Worm (Caenorhabditis elegans): ENCODE measurements around the gene che-12.

The che-12 gene

DNA sequence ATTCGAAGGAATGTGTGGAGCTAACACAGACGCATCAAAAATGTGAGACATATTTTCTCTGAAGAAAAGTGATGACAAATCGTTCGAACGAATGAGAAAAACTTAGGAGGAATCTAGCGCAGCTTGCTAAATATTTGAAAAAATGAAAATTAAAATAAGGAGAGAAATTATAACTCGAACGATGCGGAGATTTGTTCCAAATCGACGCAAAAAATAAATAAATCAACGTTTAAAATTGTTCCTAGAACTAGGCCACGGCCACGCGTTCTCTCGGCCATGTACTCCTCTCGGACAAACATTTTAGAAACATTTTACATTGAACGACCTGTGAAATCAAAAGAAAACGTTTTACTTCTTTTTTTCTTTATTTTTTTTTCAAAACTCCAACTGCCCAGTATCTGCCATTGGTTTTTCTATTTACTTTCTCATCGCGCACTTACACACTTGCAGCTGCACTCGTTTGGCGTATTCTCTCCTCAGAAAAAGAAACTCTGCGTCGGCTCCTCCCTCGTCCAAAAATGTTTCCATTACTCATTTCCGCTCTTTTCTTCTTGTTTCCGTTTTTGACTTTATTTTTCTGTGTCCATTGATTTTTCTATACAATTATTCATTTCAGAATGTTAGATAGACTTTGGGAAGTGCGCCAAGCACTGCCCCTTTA, 13.0 kb upstream of the che-12 start, which contains the start of the genes gna-1 and B0024.13:
gna-1 (minus strand) TSS at position 51 of the 661 bp plus-strand sequence.
B0024.13 (plus strand) TSS at position 611 of the 661 bp plus-strand sequence.
- TF ChIP-seq lin-39 (tag; optimal IDR thresholded peaks at IDR 0.05) (peak; percentile 56), mdl-1 (tag; optimal IDR thresholded peaks at IDR 0.05) (no peak), lin-15B (tag; optimal IDR thresholded peaks at IDR 0.05) (peak; percentile 68), nhr-12 (tag; optimal IDR thresholded peaks at IDR 0.05) (no peak), fkh-10 (GFP tag; optimal IDR thresholded peaks at IDR 0.05) (no peak), tbx-2 (tag; optimal IDR thresholded peaks at IDR 0.05) (no peak), lsy-12 (tag; optimal IDR thresholded peaks at IDR 0.05) (peak; percentile 10), jun-1 (tag; optimal IDR thresholded peaks at IDR 0.05) (no peak), fkh-2 (tag; optimal IDR thresholded peaks at IDR 0.05) (no peak), nhr-23 (tag; optimal IDR thresholded peaks at IDR 0.05) (peak; percentile 79), eor-1 (tag; optimal IDR thresholded peaks at IDR 0.05) (no peak), ceh-82 (tag; optimal IDR thresholded peaks at IDR 0.05) (no peak), nhr-25 (tag; optimal IDR thresholded peaks at IDR 0.05) (no peak), nhr-43 (tag; optimal IDR thresholded peaks at IDR 0.05; ENCODE audit: poor library complexity, severe bottlenecking) (peak; percentile 78), pha-4 (tag; optimal IDR thresholded peaks at IDR 0.05) (peak; percentile 72), hmg-11 (tag; optimal IDR thresholded peaks at IDR 0.05) (peak; percentile 17), nhr-28 (tag; optimal IDR thresholded peaks at IDR 0.05) (no peak), ztf-11 (tag; optimal IDR thresholded peaks at IDR 0.05) (no peak), elt-2 (tag; optimal IDR thresholded peaks at IDR 0.05) (peak; percentile 1), sea-2 (GFP tag; optimal IDR thresholded peaks at IDR 0.05) (no peak), mml-1 (tag; optimal IDR thresholded peaks at IDR 0.05) (no peak), skn-1 (tag; optimal IDR thresholded peaks at IDR 0.05) (no peak), zag-1 (tag; optimal IDR thresholded peaks at IDR 0.05) (no peak)

DNA sequence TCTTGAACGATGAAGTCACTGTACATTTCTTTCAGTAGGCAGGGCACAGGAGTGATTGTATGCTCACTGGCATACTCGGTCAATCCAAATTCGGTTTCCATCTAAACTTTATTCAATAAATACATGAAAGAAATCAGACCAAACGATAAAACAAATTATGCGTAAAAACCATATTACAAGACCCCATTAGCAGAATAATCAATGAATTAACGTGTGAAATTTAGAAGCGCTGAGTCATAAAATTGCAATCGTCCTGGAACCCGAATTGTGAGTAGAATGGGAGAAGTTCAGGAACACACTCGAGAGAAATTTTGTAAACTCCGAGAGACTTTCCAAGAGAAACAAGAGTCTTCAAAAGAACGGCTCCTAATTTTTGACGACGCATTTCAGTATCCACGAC, 12.3 kb upstream of the che-12 start, which contains the start of gene B0024.11:
B0024.11 (minus strand) TSS at position 101 of the 400 bp plus-strand sequence.
- TF ChIP-seq nhr-12 (tag; optimal IDR thresholded peaks at IDR 0.05), result no peak
- TF ChIP-seq fkh-10 (GFP tag; optimal IDR thresholded peaks at IDR 0.05), result no peak
- TF ChIP-seq nhr-76 (tag; optimal IDR thresholded peaks at IDR 0.05), result no peak
- no peak for TF ChIP-seq ceh-28 (tag; optimal IDR thresholded peaks at IDR 0.05)
- TF ChIP-seq skn-1 (tag; optimal IDR thresholded peaks at IDR 0.05), result no peak
- no peak for TF ChIP-seq elt-3 (tag; optimal IDR thresholded peaks at IDR 0.05)
- no peak for TF ChIP-seq eor-1 (tag; optimal IDR thresholded peaks at IDR 0.05)
- TF ChIP-seq ama-1 (optimal IDR thresholded peaks at IDR 0.05), result no peak
- TF ChIP-seq nfya-1 (tag; optimal IDR thresholded peaks at IDR 0.05; ENCODE audit: insufficient read depth), result no peak
- no peak for TF ChIP-seq ztf-11 (tag; optimal IDR thresholded peaks at IDR 0.05)
- TF ChIP-seq aly-2 (tag; optimal IDR thresholded peaks at IDR 0.05), result no peak
- TF ChIP-seq lsy-12 (tag; optimal IDR thresholded peaks at IDR 0.05), result no peak

DNA sequence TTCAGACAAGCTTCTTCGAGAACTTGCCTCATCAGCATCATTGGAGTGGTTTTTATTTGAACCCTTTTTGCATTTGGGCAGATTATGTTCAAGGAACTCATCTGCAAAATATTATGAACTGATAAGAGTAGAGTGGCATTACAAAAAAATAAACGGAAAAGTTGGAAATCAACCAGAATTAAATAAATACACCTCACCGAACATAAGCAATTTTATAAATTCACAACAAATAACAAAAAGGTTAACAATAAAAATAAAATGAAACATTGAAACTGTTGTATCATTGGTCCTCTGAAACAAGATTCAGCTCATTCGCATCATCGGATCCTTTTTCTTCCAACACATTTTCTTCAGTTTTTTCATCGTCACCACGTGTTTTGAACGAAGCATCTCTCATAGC, 10.1 kb upstream of the che-12 start, which contains the start of gene asps-1:
asps-1 (minus strand) TSS at position 101 of the 400 bp plus-strand sequence.
- TF ChIP-seq lin-39 (tag; optimal IDR thresholded peaks at IDR 0.05) (no peak), elt-1 (tag; optimal IDR thresholded peaks at IDR 0.05) (no peak), ceh-82 (tag; optimal IDR thresholded peaks at IDR 0.05) (no peak), ztf-4 (tag; optimal IDR thresholded peaks at IDR 0.05) (no peak), mml-1 (tag; optimal IDR thresholded peaks at IDR 0.05) (no peak), nhr-11 (tag; optimal IDR thresholded peaks at IDR 0.05) (no peak), lsy-12 (tag; optimal IDR thresholded peaks at IDR 0.05) (no peak), egl-5 (tag; optimal IDR thresholded peaks at IDR 0.05) (no peak), ceh-9 (tag; optimal IDR thresholded peaks at IDR 0.05) (no peak)

DNA sequence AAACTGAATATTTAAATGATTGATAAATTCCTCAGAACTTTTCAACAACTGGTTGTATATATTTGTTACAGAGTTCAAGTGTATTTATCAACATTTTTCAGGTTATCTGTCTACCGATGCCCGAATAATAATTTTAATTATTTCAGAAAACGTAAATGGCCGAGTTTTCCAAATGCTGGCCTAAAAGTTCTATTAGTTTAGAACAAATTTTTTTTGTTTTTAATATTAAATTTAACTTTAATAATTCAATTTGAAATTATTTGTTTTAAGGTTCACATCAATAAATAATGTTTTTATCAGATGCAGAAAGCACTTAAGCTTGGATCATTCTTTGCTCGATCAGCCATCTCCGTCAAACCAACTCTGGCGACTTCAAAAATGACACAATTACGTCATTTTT, 7.2 kb upstream of the che-12 start, which contains the start of gene trx-2:
trx-2 (plus strand) TSS at position 301 of the 400 bp plus-strand sequence.
- no peak for TF ChIP-seq nhr-237 (tag; optimal IDR thresholded peaks at IDR 0.05)
- no peak for TF ChIP-seq nhr-23 (tag; optimal IDR thresholded peaks at IDR 0.05)
- no peak for TF ChIP-seq elt-2 (tag; optimal IDR thresholded peaks at IDR 0.05)

Measured in whole organism, L3 larva.